Fruit fly (Drosophila melanogaster) whole organism, pupa: Measurements from ENCODE around the gene Fst.

Experiments
- CG10348 ChIP-seq: fragments of 200-800 bp; sonication (Bioruptor generic); IDR thresholded peaks from 2 replicates; pipeline ENCODE4 v1.3.6; 2022; ENCODE audit warnings: missing biosample characterization, missing genetic modification characterization
- CG12605 ChIP-seq: fragments of 200-800 bp; sonication (Bioruptor generic); IDR thresholded peaks from 2 replicates; pipeline ENCODE4 v1.3.6; 2022; ENCODE audit warnings: missing biosample characterization, missing genetic modification characterization
- CG13204 ChIP-seq: fragments of 200-800 bp; sonication (Bioruptor generic); optimal IDR thresholded peaks from 2 replicates; lab custom pipeline; 2018; ENCODE audit warnings: missing biosample characterization, mild to moderate bottlenecking, missing genetic modification characterization, moderate library complexity
- CG14655 ChIP-seq: fragments of 200-800 bp; sonication (Bioruptor generic); optimal IDR thresholded peaks from 3 replicates; lab custom pipeline; 2017; ENCODE audit warnings: mild to moderate bottlenecking, missing biosample characterization, missing genetic modification reagents, missing genetic modification characterization
- CG15710 ChIP-seq: fragments of 200-800 bp; sonication (Bioruptor generic); optimal IDR thresholded peaks from 2 replicates; lab custom pipeline; 2018; ENCODE audit warnings: missing biosample characterization, mild to moderate bottlenecking, missing genetic modification characterization, moderate library complexity
- CG17806 ChIP-seq: fragments of 200-800 bp; sonication (Bioruptor generic); optimal IDR thresholded peaks from 2 replicates; lab custom pipeline; 2018; ENCODE audit warnings: missing biosample characterization, mild to moderate bottlenecking, missing genetic modification characterization, moderate library complexity
- CG32121 ChIP-seq: fragments of 200-800 bp; sonication (Bioruptor generic); IDR thresholded peaks from 2 replicates; pipeline ENCODE4 v1.3.6; 2022; ENCODE audit warnings: missing biosample characterization, missing genetic modification characterization
- CG34367 ChIP-seq: fragments of 200-800 bp; sonication (Bioruptor generic); optimal IDR thresholded peaks from 2 replicates; lab custom pipeline; 2018; ENCODE audit warnings: missing biosample characterization, mild to moderate bottlenecking, missing genetic modification characterization
- CG4496 ChIP-seq: fragments of 200-800 bp; sonication (Bioruptor generic); IDR thresholded peaks from 3 replicates; pipeline ENCODE4 v1.3.6; 2022; ENCODE audit warnings: missing biosample characterization, missing genetic modification characterization
- CG8159 ChIP-seq: fragments of 200-800 bp; sonication (Bioruptor generic); optimal IDR thresholded peaks from 3 replicates; lab custom pipeline; 2018; ENCODE audit warnings: missing biosample characterization, mild to moderate bottlenecking, missing genetic modification characterization, moderate library complexity
- CG8301 ChIP-seq: fragments of 200-800 bp; sonication (Bioruptor generic); optimal IDR thresholded peaks from 2 replicates; lab custom pipeline; 2018; ENCODE audit warnings: missing biosample characterization, mild to moderate bottlenecking, missing genetic modification characterization
- CG9948 ChIP-seq: fragments of 200-800 bp; sonication (Bioruptor generic); optimal IDR thresholded peaks from 2 replicates; lab custom pipeline; 2018; ENCODE audit warnings: missing biosample characterization, mild to moderate bottlenecking, missing genetic modification characterization, moderate library complexity
- D1 ChIP-seq: fragments of 200-800 bp; sonication (Bioruptor generic); optimal IDR thresholded peaks from 2 replicates; lab custom pipeline; 2018; ENCODE audit warnings: missing biosample characterization, mild to moderate bottlenecking, missing genetic modification characterization, moderate library complexity
- EcR ChIP-seq: fragments of 200-800 bp; sonication (Bioruptor generic); optimal IDR thresholded peaks from 3 replicates; lab custom pipeline; 2019; ENCODE audit warnings: missing biosample characterization, missing genetic modification characterization, mild to moderate bottlenecking, moderate library complexity, missing genetic modification reagents
- Ets98B ChIP-seq: fragments of 200-800 bp; sonication (Bioruptor generic); IDR thresholded peaks from 2 replicates; pipeline ENCODE4 v1.3.6; 2022; ENCODE audit warnings: missing biosample characterization, missing genetic modification characterization
- Pif1A ChIP-seq: fragments of 200-800 bp; sonication (Bioruptor generic); optimal IDR thresholded peaks from 3 replicates; lab custom pipeline; 2016; ENCODE audit warnings: missing biosample characterization, missing genetic modification characterization
- Pif1B ChIP-seq: fragments of 200-800 bp; sonication (Bioruptor generic); optimal IDR thresholded peaks from 3 replicates; lab custom pipeline; 2016; ENCODE audit warnings: missing biosample characterization, missing genetic modification characterization
- Snoo ChIP-seq: fragments of 200-800 bp; sonication (Bioruptor generic); optimal IDR thresholded peaks from 3 replicates; lab custom pipeline; 2017; ENCODE audit warnings: missing biosample characterization, mild to moderate bottlenecking, missing genetic modification characterization, inconsistent platforms
- fd96Ca ChIP-seq: fragments of 200-800 bp; sonication (Bioruptor generic); IDR thresholded peaks from 3 replicates; pipeline ENCODE4 v1.3.6; 2022; ENCODE audit warnings: missing biosample characterization, missing genetic modification characterization
- gl ChIP-seq: fragments of 200-800 bp; sonication (Bioruptor generic); optimal IDR thresholded peaks from 2 replicates; lab custom pipeline; 2018; ENCODE audit warnings: missing biosample characterization, mild to moderate bottlenecking, missing genetic modification characterization
- rn ChIP-seq: fragments of 200-800 bp; sonication (Bioruptor generic); IDR thresholded peaks from 2 replicates; pipeline ENCODE4 v1.3.6; 2022; ENCODE audit warnings: missing biosample characterization, missing genetic modification characterization

The Fst gene

dm6 chr3R:9626880-9627401 is 19.0 kb downstream of the Fst start, which contains the start of the genes CG9427 and CG8319:
CG9427 (minus strand) TSS chr3R:9626930.
CG8319 (plus strand) TSS chr3R:9627321.
- TF ChIP-seq Ets98B (no peak), CG17806 (tag; lab: Kevin White, UChicago) (peak; percentile 37), CG8159 (peak; percentile 33), CG9948 (peak; percentile 32), Snoo (peak; percentile 9), Pif1B (GFP tag; lab: Kevin White, UChicago) (peak; percentile 33), D1 (no peak), CG8301 (peak; percentile 3), CG15710 (peak; percentile 24)

- TF ChIP-seq CG4496 (GFP tag; lab: Robert Waterston, UW) (no peak), EcR (GFP tag; lab: Kevin White, UChicago) (peak; percentile 3)
Observed at dm6 chr3R:9626266-9626665, 19.7 kb downstream of the Fst start.

dm6 chr3R:9625443-9625842 is 20.5 kb downstream of the Fst start:
- TF ChIP-seq CG8159, result no peak
- no peak for TF ChIP-seq Ets98B
- 0 out of 2 replicates have a peak, but pooled peaks have one; percentile 8 for TF ChIP-seq CG12605 (GFP tag; lab: Robert Waterston, UW)
- TF ChIP-seq EcR (GFP tag; lab: Kevin White, UChicago), result peak; percentile 16
- TF ChIP-seq CG32121 (GFP tag; lab: Robert Waterston, UW), result peak; percentile 24; the same call in 1 of the 2 replicates

- TF ChIP-seq D1 (no peak), fd96Ca (GFP tag; lab: Robert Waterston, UW) (no peak), CG17806 (tag; lab: Kevin White, UChicago) (no peak), CG4496 (GFP tag; lab: Robert Waterston, UW) (no peak), CG8301 (no peak)
Observed at dm6 chr3R:9620278-9620677, 25.7 kb downstream of the Fst start.

dm6 chr3R:9618331-9618730 is 27.6 kb downstream of the Fst start:
- peak; percentile 54 for TF ChIP-seq Pif1A (GFP tag; lab: Kevin White, UChicago)
- TF ChIP-seq gl (tag; lab: Kevin White, UChicago), result no peak
- TF ChIP-seq CG8159, result peak; percentile 56
- TF ChIP-seq EcR (GFP tag; lab: Kevin White, UChicago), result no peak
- TF ChIP-seq CG13204 (GFP tag; lab: Kevin White, UChicago), result no peak
- TF ChIP-seq D1, result no peak
- peak; percentile 72; the same call in 1 of the 2 replicates for TF ChIP-seq CG10348 (GFP tag; lab: Robert Waterston, UW)
- TF ChIP-seq CG12605 (GFP tag; lab: Robert Waterston, UW), result peak; percentile 86
- peak; percentile 35 for TF ChIP-seq CG15710
- TF ChIP-seq CG9948, result peak; percentile 51
- peak; percentile 81 for TF ChIP-seq rn (GFP tag; lab: Robert Waterston, UW)
- TF ChIP-seq CG17806 (tag; lab: Kevin White, UChicago), result peak; percentile 51
- TF ChIP-seq CG4496 (GFP tag; lab: Robert Waterston, UW), result peak; percentile 95
- TF ChIP-seq fd96Ca (GFP tag; lab: Robert Waterston, UW), result peak; percentile 94
- TF ChIP-seq CG32121 (GFP tag; lab: Robert Waterston, UW), result peak; percentile 93
- TF ChIP-seq CG14655 (GFP tag; lab: Kevin White, UChicago), result peak; percentile 77
- TF ChIP-seq Ets98B, result peak; percentile 92
- TF ChIP-seq Pif1B (GFP tag; lab: Kevin White, UChicago), result peak; percentile 10
- no peak for TF ChIP-seq CG34367 (tag; lab: Kevin White, UChicago)
- peak; percentile 13 for TF ChIP-seq Snoo
- TF ChIP-seq CG8301, result peak; percentile 82

dm6 chr3R:9613124-9613523 is 32.8 kb downstream of the Fst start:
- TF ChIP-seq Pif1B (GFP tag; lab: Kevin White, UChicago) (peak; percentile 84), fd96Ca (GFP tag; lab: Robert Waterston, UW) (peak; percentile 94), rn (GFP tag; lab: Robert Waterston, UW) (peak; percentile 84), CG17806 (tag; lab: Kevin White, UChicago) (peak; percentile 70), CG34367 (tag; lab: Kevin White, UChicago) (peak; percentile 29), CG13204 (GFP tag; lab: Kevin White, UChicago) (no peak), CG8301 (peak; percentile 87), CG8159 (peak; percentile 62), Ets98B (peak; percentile 95), D1 (no peak), CG9948 (peak; percentile 52), Snoo (peak; percentile 84), EcR (GFP tag; lab: Kevin White, UChicago) (no peak), CG15710 (peak; percentile 24), CG32121 (GFP tag; lab: Robert Waterston, UW) (peak; percentile 95), CG4496 (GFP tag; lab: Robert Waterston, UW) (peak; percentile 96), CG12605 (GFP tag; lab: Robert Waterston, UW) (peak; percentile 90), CG10348 (GFP tag; lab: Robert Waterston, UW) (peak; percentile 65), Pif1A (GFP tag; lab: Kevin White, UChicago) (peak; percentile 92), gl (tag; lab: Kevin White, UChicago) (no peak), CG14655 (GFP tag; lab: Kevin White, UChicago) (peak; percentile 83)

dm6 chr3R:9612217-9612616 is 33.7 kb downstream of the Fst start:
- TF ChIP-seq gl (tag; lab: Kevin White, UChicago) (no peak), CG8159 (no peak), Snoo (no peak), CG13204 (GFP tag; lab: Kevin White, UChicago) (no peak), CG4496 (GFP tag; lab: Robert Waterston, UW) (no peak), CG9948 (no peak), Ets98B (no peak), CG12605 (GFP tag; lab: Robert Waterston, UW) (no peak), fd96Ca (GFP tag; lab: Robert Waterston, UW) (no peak), CG14655 (GFP tag; lab: Kevin White, UChicago) (no peak), CG8301 (no peak)
